Worm (Caenorhabditis elegans) whole organism, L4/young adult: ENCODE results near the gene M04C3.5.

ENCODE experiments used
- W03F9.2 ChIP-seq: fragments of 150-350 bp; optimal IDR thresholded peaks from 2 replicates; lab custom pipeline; 2014; ENCODE audit warnings: missing biosample characterization, missing genetic modification characterization
- dao-5 ChIP-seq: sonication (generic microtip); optimal IDR thresholded peaks from 2 replicates; lab custom pipeline; 2016; ENCODE audit warnings: missing genotype, missing genetic modification characterization, moderate library complexity, missing compliant biosample characterization
- him-1 ChIP-seq: sonication (generic microtip); optimal IDR thresholded peaks from 2 replicates; lab custom pipeline; 2016; ENCODE audit warnings: missing genotype, missing genetic modification reagents, missing genetic modification characterization, missing compliant biosample characterization

The M04C3.5 gene

DNA sequence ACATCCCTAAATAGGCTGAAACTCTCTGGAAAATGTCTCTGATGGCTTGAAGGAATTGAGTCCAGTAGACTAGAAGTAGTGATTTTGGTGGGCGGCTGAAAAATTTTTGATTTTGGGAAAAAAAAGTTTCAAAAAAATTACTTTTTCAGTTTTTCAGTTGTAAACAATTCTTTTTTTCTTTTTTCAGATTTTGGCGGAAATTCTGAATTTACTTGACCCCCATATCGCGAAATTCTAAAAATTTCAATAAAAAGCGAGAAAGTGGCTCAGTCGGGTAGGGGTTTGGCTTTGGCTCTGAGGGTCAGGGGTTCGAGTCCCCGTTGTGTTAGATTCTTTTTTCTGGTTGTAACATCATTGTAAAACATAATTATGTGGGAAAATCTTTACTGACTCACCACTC lies 18.5 kb upstream of the M04C3.5 start, which contains the start of gene srw-85:
Gene srw-85, minus strand, starts transcription at position 101 of the 400 bp plus-strand sequence.
- no peak for TF ChIP-seq dao-5 (tag; lab: Kevin White, UChicago)
- no peak for TF ChIP-seq W03F9.2
- TF ChIP-seq him-1 (tag; lab: Kevin White, UChicago) = no peak

DNA sequence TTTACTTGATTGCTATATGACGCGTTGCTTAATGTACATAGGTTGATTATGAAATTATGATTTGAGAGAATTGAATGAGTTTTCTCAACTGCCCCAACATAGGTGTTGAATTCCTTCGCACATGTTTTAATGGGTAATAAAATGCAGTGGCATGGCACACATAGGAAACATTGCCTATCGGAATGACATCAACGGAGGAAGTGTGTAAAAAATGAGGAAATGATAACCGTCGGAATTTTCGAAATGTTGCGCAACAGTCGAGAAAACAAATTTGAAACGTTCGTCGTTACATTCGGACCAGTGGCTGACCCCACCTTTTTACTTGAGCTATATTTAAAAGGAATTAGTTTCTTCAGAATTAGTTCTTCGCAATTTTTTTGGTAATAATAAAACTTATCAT lies 17.5 kb upstream of the M04C3.5 start:
- TF ChIP-seq W03F9.2 (no peak), him-1 (tag; lab: Kevin White, UChicago) (no peak), dao-5 (tag; lab: Kevin White, UChicago) (no peak)

DNA sequence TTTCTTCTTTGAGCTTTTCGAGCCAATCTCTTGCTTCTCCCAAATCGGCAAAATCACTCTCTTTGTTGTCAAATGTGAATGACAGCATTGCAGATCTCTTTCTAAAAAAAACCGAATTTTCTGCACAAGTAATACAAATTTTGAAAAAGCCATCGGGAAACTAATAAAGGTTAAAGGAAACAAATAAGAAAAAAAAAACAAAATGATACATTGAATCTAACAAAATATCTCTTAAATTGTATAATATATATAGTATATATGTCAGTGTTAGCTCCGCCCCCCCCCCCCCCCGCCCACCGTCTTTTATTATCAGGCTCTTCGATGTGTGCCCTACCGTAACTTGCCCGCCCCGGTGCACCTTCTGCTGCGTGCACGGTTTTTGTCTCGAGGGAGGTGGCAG lies 16.6 kb upstream of the M04C3.5 start, which contains the start of gene C25F9.11:
Gene C25F9.11, minus strand, starts transcription at position 101 of the 400 bp plus-strand sequence.
- TF ChIP-seq dao-5 (tag; lab: Kevin White, UChicago) = no peak
- TF ChIP-seq W03F9.2 = no peak
- TF ChIP-seq him-1 (tag; lab: Kevin White, UChicago) = no peak

DNA sequence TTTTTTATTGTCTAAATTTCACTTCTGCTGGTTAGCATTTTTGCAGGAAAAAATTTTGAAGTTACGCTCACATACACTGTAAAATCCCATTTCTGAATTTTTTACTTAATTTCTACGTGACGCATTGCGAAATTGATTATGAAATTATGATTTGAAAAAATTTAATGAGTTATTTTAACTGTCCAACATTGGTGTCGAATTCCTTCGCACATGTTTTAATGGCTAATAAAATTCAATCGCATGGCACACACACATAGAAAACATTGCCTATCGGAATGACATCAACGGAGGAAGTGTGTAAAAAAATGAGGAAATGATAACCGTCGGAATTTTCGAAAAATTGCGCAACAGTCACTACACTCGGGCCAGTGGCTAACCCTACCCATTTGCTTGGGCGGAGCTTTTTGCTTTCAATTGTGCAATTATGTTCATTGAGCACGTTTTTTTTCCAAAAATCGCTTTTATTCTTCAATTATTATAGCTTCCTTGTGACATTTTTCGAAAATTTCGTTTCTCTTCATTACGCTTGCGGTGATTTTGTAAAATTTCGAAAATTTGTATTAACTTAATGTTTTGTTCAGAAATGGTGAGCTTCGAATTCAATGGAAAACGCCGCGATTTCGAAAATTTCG lies 15.6 kb upstream of the M04C3.5 start, which contains the start of gene C25F9.16:
Gene C25F9.16, plus strand, starts transcription at position 582 of the 632 bp plus-strand sequence.
- TF ChIP-seq dao-5 (tag; lab: Kevin White, UChicago) (no peak), W03F9.2 (no peak), him-1 (tag; lab: Kevin White, UChicago) (no peak)

DNA sequence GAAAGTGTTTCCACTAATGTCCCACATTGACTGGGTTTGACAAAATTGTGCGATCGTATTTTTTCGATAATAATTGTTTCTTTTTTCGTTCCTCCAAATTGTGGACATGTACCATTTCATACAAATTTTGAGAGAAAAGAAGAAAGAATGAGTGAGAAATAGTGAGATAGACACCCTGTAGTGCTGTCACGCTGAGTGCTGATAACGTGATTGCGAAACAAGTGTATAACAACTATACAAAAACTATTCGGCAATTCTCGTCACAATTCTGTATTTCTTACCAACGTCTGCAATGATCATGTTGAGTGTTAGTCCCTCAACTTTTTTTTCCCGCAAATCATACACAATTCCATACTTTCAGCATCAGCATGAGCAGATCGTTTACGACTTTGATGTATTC lies 13.2 kb upstream of the M04C3.5 start, which contains the start of gene C25F9.14:
Gene C25F9.14, plus strand, starts transcription at position 178 of the 400 bp plus-strand sequence.
- no peak for TF ChIP-seq W03F9.2
- no peak for TF ChIP-seq him-1 (tag; lab: Kevin White, UChicago)
- TF ChIP-seq dao-5 (tag; lab: Kevin White, UChicago) = no peak

DNA sequence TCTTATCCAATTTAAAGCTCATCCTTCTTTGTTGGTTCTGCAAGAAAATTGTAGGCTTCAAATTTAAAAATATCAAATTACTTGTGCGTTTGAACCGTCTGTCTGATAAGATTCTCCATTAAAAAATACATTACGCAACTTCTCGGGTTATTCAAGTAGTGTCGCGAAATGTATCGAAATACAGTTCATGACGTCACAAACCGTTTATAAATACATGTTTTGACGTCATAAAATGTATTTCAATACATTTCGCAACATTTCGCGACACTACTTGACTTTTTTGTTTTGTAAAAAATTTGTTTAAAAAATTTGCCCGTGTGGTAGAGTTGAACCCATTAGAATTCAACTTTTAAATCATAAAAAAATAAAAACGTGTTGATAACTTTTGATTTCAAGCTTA lies 5.9 kb upstream of the M04C3.5 start:
- TF ChIP-seq him-1 (tag; lab: Kevin White, UChicago) (no peak), dao-5 (tag; lab: Kevin White, UChicago) (no peak)

DNA sequence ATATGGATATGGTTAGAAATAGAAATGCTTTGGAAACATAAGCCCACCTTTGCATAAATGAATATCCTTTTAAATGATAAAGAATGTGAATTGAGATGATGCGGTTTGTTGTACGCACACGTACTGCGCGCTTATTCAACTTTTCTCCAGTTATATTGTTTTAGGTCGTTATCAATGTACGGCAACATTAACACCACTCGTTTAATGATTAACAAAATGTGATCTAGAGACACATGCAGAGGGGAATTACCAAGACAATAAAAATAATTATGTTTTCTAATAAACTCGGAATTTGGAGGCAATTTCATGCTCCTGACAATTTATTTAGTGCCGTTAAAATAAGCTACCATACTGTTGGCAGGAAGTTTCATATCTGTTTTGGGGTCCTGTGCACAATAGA lies 4.1 kb upstream of the M04C3.5 start, which contains the start of gene M04C3.1:
Gene M04C3.1, minus strand, starts transcription at position 164 of the 400 bp plus-strand sequence.
- TF ChIP-seq him-1 (tag; lab: Kevin White, UChicago) (no peak), dao-5 (tag; lab: Kevin White, UChicago) (no peak), W03F9.2 (no peak)

DNA sequence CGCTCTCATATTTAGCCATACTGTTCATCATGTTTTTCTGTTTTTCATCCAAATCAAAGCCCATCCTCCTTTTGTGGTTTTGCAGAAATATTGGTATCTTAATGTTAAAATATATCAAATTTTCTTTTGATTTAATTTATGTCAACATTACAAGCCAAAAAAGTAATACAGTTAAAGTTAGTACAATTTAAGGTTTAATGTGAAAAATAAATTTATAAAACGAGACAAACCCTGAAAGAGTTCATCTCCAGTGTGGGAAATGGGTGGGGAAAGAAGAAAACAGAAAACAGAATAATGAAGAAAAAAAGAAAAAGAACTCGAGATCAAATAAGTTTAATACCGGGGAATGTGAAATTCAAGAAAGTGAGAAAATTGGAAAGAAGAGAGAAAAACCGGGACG lies 728 bp upstream of the M04C3.5 start, which contains the start of gene M04C3.2:
Gene M04C3.2, minus strand, starts transcription at position 101 of the 400 bp plus-strand sequence.
- TF ChIP-seq W03F9.2 = no peak
- TF ChIP-seq him-1 (tag; lab: Kevin White, UChicago) = no peak
- TF ChIP-seq dao-5 (tag; lab: Kevin White, UChicago) = no peak

DNA sequence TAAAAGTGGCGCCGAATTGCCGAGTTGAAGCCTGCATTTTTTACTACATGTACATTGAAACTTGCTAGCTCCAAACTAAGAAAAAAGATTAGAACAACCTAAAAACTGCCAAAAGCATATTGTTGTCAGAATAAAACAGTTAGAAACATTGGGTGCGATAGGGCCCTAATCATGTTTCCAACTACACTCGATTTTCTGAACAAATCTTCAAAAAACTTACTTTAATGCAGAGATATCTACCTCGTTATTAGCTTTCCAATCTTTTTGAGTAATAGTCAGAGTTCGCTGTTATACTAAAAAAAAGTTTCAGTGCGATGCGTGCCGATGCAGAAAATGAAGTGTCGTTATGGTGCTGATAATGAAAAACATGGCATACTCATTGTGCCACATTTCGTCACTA lies 6.1 kb downstream of the M04C3.5 start, which contains the start of the genes Y43F8B.13 and Y43F8B.14:
Gene Y43F8B.13, plus strand, starts transcription at position 301 of the 400 bp plus-strand sequence.
Gene Y43F8B.14, minus strand, starts transcription at position 322 of the 400 bp plus-strand sequence.
- TF ChIP-seq dao-5 (tag; lab: Kevin White, UChicago) = no peak
- no peak for TF ChIP-seq him-1 (tag; lab: Kevin White, UChicago)
- no peak for TF ChIP-seq W03F9.2

DNA sequence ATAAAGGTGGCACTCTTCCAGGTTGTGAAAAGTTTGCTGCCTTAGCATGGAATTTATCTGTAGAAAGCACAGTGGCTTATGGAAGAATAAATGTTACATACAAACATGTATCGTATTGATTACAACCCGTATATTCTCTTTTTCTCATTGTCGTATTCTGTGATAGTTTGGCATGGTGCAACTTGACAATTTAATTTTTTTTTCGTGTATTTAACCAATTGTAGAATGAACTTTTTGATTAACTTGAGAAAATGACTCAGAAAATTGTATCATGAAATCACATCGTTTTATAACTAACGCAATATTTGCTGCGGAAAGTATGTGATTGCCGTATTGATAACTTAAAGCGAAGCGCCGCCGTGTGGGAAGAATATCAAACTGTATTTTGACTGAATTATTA lies 7.6 kb downstream of the M04C3.5 start, which contains the start of gene Y43F8B.24:
Gene Y43F8B.24, plus strand, starts transcription at position 301 of the 400 bp plus-strand sequence.
- TF ChIP-seq dao-5 (tag; lab: Kevin White, UChicago) = no peak
- TF ChIP-seq W03F9.2 = no peak
- no peak for TF ChIP-seq him-1 (tag; lab: Kevin White, UChicago)

DNA sequence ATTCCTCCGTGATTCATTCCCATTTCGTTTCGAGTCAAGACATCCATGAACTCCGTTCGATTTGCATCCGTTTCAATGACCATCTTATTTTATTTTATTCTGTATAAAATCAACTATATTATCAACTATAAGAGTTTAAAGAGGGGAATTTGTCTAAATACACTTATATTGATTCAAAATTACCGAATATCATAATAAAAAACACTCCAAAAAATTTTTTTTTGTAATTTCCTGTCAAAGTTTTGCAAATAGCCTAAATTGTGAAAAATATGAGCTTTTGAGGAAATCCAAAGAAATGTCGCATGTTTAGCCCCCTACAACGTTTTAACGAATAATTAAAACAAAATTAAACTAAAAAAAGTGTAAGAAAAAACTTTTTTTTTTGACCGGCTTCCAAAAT lies 12.5 kb downstream of the M04C3.5 start, which contains the start of gene Y43F8B.15:
Gene Y43F8B.15, minus strand, starts transcription at position 101 of the 400 bp plus-strand sequence.
- TF ChIP-seq dao-5 (tag; lab: Kevin White, UChicago) (no peak), W03F9.2 (no peak), him-1 (tag; lab: Kevin White, UChicago) (no peak)

DNA sequence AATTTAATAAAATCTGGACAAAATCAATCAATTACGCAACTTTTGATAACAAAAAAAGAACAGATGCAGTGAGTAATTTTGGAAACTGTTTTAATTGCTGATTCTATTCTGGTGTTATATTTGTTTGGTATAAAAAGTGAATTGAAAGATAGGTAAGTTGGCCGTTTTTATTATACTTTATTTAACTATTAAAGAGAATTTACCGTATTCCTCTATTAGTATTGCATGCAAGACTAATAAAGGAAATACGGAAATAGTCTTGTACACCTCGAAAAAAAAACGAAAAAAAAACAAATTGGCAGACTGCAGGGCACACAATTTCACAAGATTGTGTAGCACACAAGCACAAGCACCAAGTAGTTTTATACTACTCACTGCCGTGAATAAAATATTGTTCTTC lies 13.1 kb downstream of the M04C3.5 start, which contains the start of gene Y43F8B.25:
Gene Y43F8B.25, plus strand, starts transcription at position 301 of the 400 bp plus-strand sequence.
- TF ChIP-seq dao-5 (tag; lab: Kevin White, UChicago) = no peak
- no peak for TF ChIP-seq W03F9.2
- TF ChIP-seq him-1 (tag; lab: Kevin White, UChicago) = no peak

DNA sequence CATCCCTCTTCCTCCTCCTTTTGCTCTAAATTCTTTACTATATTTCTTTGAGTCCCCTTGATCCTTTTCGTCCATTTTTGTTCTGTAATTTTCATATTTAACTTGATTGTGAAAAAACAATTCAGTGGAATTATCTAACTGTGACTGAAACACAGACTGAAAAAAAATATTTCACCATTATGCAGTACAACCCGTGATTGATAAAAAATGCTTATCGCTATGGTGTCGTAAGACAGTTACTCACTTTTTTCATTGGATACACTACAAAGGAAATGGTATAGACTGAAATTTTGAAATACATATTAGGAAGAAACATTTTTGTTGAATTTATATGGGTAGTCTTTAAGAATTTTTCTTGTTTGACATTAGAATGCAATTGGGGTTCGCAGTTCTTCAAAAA lies 18.0 kb downstream of the M04C3.5 start, which contains the start of gene Y43F8B.23:
Gene Y43F8B.23, minus strand, starts transcription at position 75 of the 400 bp plus-strand sequence.
- TF ChIP-seq dao-5 (tag; lab: Kevin White, UChicago) = no peak
- no peak for TF ChIP-seq W03F9.2
- TF ChIP-seq him-1 (tag; lab: Kevin White, UChicago) = no peak

DNA sequence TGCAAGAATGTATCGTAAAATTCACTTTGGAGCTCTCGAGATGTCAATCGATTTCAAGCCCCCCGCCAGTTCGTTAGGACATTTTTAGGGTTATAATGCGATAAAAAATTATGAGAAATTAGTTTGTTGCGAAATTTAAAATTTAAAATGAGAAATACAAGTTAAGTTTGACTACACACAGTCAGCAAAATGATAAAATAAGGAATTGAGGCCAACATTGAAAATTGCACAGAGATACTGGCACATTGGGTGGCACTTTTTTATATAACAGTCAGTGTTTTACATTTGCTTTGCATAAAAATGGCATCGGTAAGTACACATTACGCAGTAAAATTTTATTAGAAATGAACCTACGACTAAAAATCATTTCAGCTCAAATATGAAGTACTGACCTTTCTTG lies 18.6 kb downstream of the M04C3.5 start, which contains the start of gene Y43F8B.12:
Gene Y43F8B.12, plus strand, starts transcription at position 301 of the 400 bp plus-strand sequence.
- TF ChIP-seq W03F9.2 (no peak), him-1 (tag; lab: Kevin White, UChicago) (no peak)
